Worm (Caenorhabditis elegans) whole organism, young adult: ENCODE data around the gene flp-3.

Experiments
- F33H1.4 ChIP-seq: fragments of 200-800 bp; sonication (Bioruptor generic); IDR thresholded peaks from 2 replicates; pipeline ENCODE4 v1.3.6; 2022; ENCODE audit warnings: missing genetic modification reagents, missing genetic modification characterization, missing compliant biosample characterization
- K11D2.4 ChIP-seq: fragments of 200-800 bp; sonication (Bioruptor generic); IDR thresholded peaks from 2 replicates; pipeline ENCODE4 v1.3.6; 2022; ENCODE audit warnings: missing genetic modification reagents, missing genetic modification characterization, missing compliant biosample characterization
- Y67H2A.10 ChIP-seq: fragments of 200-800 bp; sonication (Bioruptor generic); conservative IDR thresholded peaks from 2 replicates; pipeline ENCODE4 v1.3.6; 2022; ENCODE audit warnings: missing genetic modification reagents, missing genetic modification characterization, missing compliant biosample characterization
- athp-1 ChIP-seq: sonication (generic microtip); optimal IDR thresholded peaks from 2 replicates; lab custom pipeline; 2017; ENCODE audit warnings: mild to moderate bottlenecking, missing genetic modification characterization, missing compliant biosample characterization
- attf-6 ChIP-seq: fragments of 200-800 bp; sonication (Bioruptor generic); IDR thresholded peaks from 2 replicates; pipeline ENCODE4 v1.3.6; 2022; ENCODE audit warnings: missing genetic modification reagents, missing genetic modification characterization, missing compliant biosample characterization
- madf-10 ChIP-seq: sonication (generic microtip); optimal IDR thresholded peaks from 2 replicates; lab custom pipeline; 2016; ENCODE audit warnings: mild to moderate bottlenecking, missing genetic modification characterization, missing compliant biosample characterization
- mcd-1 ChIP-seq: fragments of 200-800 bp; sonication (Bioruptor generic); IDR thresholded peaks from 2 replicates; pipeline ENCODE4 v1.3.6; 2022; ENCODE audit warnings: missing genetic modification reagents, missing genetic modification characterization, missing compliant biosample characterization
- nhr-27 ChIP-seq: fragments of 200-800 bp; sonication (Bioruptor generic); optimal IDR thresholded peaks from 2 replicates; lab custom pipeline; 2018; ENCODE audit warnings: mild to moderate bottlenecking, missing genetic modification characterization, moderate library complexity, missing compliant biosample characterization
- rcor-1 ChIP-seq: fragments of 200-800 bp; sonication (Bioruptor generic); IDR thresholded peaks from 2 replicates; pipeline ENCODE4 v1.3.6; 2022; ENCODE audit warnings: missing genetic modification reagents, missing genetic modification characterization, missing compliant biosample characterization
- snpc-3.4 ChIP-seq: sonication (generic microtip); optimal IDR thresholded peaks from 2 replicates; lab custom pipeline; 2017; ENCODE audit warnings: missing genetic modification characterization, mild to moderate bottlenecking, missing compliant biosample characterization, antibody characterized with exemption, moderate library complexity, missing genotype, missing genetic modification reagents
- unc-62 ChIP-seq: fragments of 150-350 bp; optimal IDR thresholded peaks from 2 replicates; lab custom pipeline; 2014; ENCODE audit warnings: missing biosample characterization, missing genetic modification reagents, missing genetic modification characterization

DNA sequence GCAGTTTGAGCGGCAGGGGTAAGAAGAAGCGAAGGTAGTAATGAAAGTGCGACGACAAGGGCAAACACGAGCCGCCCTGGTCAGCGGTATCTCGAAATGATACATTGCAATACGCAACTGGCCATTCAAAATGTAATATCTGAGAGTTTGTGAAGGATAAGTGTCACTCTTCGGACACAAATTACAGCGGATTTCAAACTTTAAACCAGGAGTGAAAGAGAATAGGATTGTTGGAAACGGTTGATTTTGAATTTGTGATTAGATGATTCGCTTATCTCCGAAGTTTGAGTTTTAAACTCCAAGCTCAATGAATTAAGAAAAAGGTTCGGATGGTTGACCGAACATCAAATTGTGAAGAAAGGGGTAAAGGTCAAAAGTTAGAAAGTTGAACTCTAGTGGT is 45.4 kb downstream of the flp-3 start, which contains the start of gene ZC374.2:
- TF ChIP-seq unc-62, result no peak
- TF ChIP-seq attf-6 (GFP tag; lab: Robert Waterston, UW), result no peak
- TF ChIP-seq snpc-3.4 (tag; lab: Kevin White, UChicago), result no peak
- TF ChIP-seq mcd-1 (GFP tag; lab: Robert Waterston, UW), result no peak
- TF ChIP-seq K11D2.4 (GFP tag; lab: Robert Waterston, UW), result no peak
- no peak for TF ChIP-seq madf-10
- TF ChIP-seq Y67H2A.10 (GFP tag; lab: Robert Waterston, UW), result no peak
- TF ChIP-seq F33H1.4 (GFP tag; lab: Robert Waterston, UW), result no peak
- no peak for TF ChIP-seq rcor-1 (GFP tag; lab: Robert Waterston, UW)
- no peak for TF ChIP-seq nhr-27
- no peak for TF ChIP-seq athp-1
